Fruit fly (Drosophila melanogaster): ENCODE results near the gene CG42460.

- TF ChIP-seq dysf (GFP tag; IDR thresholded peaks at IDR 0.05): no peak
- TF ChIP-seq Hey (tag; optimal IDR thresholded peaks at IDR 0.05): no peak
- TF ChIP-seq jumu (GFP tag; optimal IDR thresholded peaks at IDR 0.05): no peak
- TF ChIP-seq tll (GFP tag; optimal IDR thresholded peaks at IDR 0.05): no peak
- TF ChIP-seq CG14710 (tag; optimal IDR thresholded peaks at IDR 0.05): no peak
- TF ChIP-seq al (GFP tag; IDR thresholded peaks at IDR 0.05): no peak
- TF ChIP-seq Meics (GFP tag; optimal IDR thresholded peaks at IDR 0.05): no peak
- TF ChIP-seq Usf (GFP tag; optimal IDR thresholded peaks at IDR 0.05): no peak
- TF ChIP-seq Dll (GFP tag; IDR thresholded peaks at IDR 0.05; ENCODE audit: partially characterized antibody): no peak
- no peak for TF ChIP-seq CG10959 (GFP tag; IDR thresholded peaks at IDR 0.05)
- no peak for TF ChIP-seq HLH3B (GFP tag; IDR thresholded peaks at IDR 0.05)
- no peak for TF ChIP-seq kni (GFP tag; optimal IDR thresholded peaks at IDR 0.05)
- no peak for TF ChIP-seq Abd-B (GFP tag; optimal IDR thresholded peaks at IDR 0.05)
- no peak for TF ChIP-seq CG6813 (GFP tag; optimal IDR thresholded peaks at IDR 0.05)
Observed at dm6 chr2L:3346483-3346839, 41.8 kb downstream of the CG42460 start.
